Worm (Caenorhabditis elegans) whole organism, L3 larva: ENCODE data around the gene cpr-9.

Experiments used
- R02D3.7 ChIP-seq: fragments of 150-350 bp; optimal IDR thresholded peaks from 2 replicates; lab custom pipeline; 2014; ENCODE audit warnings: missing biosample characterization, missing genetic modification characterization
- ZK546.5 ChIP-seq: sonication (generic microtip); optimal IDR thresholded peaks from 2 replicates; lab custom pipeline; 2017; ENCODE audit warnings: missing biosample characterization, missing genetic modification characterization
- aly-2 ChIP-seq: fragments of 150-350 bp; optimal IDR thresholded peaks from 2 replicates; lab custom pipeline; 2014; ENCODE audit warnings: missing biosample characterization, missing genetic modification characterization
- ama-1 ChIP-seq: fragments of 150-350 bp; optimal IDR thresholded peaks from 2 replicates; lab custom pipeline; 2018
- ceh-28 ChIP-seq: fragments of 150-350 bp; optimal IDR thresholded peaks from 2 replicates; lab custom pipeline; 2014; ENCODE audit warnings: missing biosample characterization, missing genetic modification reagents, missing genetic modification characterization
- ceh-82 ChIP-seq: fragments of 150-350 bp; optimal IDR thresholded peaks from 2 replicates; lab custom pipeline; 2014; ENCODE audit warnings: missing biosample characterization, missing genetic modification characterization
- ceh-9 ChIP-seq: sonication (generic microtip); optimal IDR thresholded peaks from 2 replicates; lab custom pipeline; 2018; ENCODE audit warnings: missing biosample characterization, missing genetic modification characterization
- daf-12 ChIP-seq: fragments of 150-350 bp; optimal IDR thresholded peaks from 2 replicates; lab custom pipeline; 2014; ENCODE audit warnings: missing biosample characterization, missing genetic modification reagents, missing genetic modification characterization
- egl-27 ChIP-seq: sonication (generic microtip); optimal IDR thresholded peaks from 4 replicates; lab custom pipeline; 2017; ENCODE audit warnings: missing biosample characterization, missing genetic modification reagents, missing genetic modification characterization
- egl-5 ChIP-seq: fragments of 150-350 bp; optimal IDR thresholded peaks from 2 replicates; lab custom pipeline; 2017; ENCODE audit warnings: missing biosample characterization, missing genetic modification reagents, missing genetic modification characterization, inconsistent platforms
- elt-1 ChIP-seq: fragments of 150-350 bp; optimal IDR thresholded peaks from 2 replicates; lab custom pipeline; 2014; ENCODE audit warnings: missing biosample characterization, missing genetic modification characterization
- elt-2 ChIP-seq: sonication (generic microtip); optimal IDR thresholded peaks from 2 replicates; lab custom pipeline; 2016; ENCODE audit warnings: missing genetic modification reagents, mild to moderate bottlenecking, missing genetic modification characterization, missing compliant biosample characterization
- eor-1 ChIP-seq, 2 experiments: fragments of 150-350 bp; optimal IDR thresholded peaks; 2 replicates each; lab custom pipeline; 2014 to 2018; ENCODE audit warnings: missing biosample characterization in 2 of 2, missing genetic modification characterization in 2 of 2
- fkh-10 ChIP-seq: sonication (generic microtip); optimal IDR thresholded peaks from 2 replicates; lab custom pipeline; 2017; ENCODE audit warnings: missing biosample characterization, missing genetic modification reagents, missing genetic modification characterization
- fkh-2 ChIP-seq: fragments of 150-350 bp; optimal IDR thresholded peaks from 2 replicates; lab custom pipeline; 2014; ENCODE audit warnings: missing biosample characterization, missing genetic modification reagents, missing genetic modification characterization
- fos-1 ChIP-seq: fragments of 150-350 bp; optimal IDR thresholded peaks from 2 replicates; lab custom pipeline; 2014; ENCODE audit warnings: missing biosample characterization, missing genetic modification characterization
- hmg-11 ChIP-seq: sonication (generic microtip); optimal IDR thresholded peaks from 2 replicates; lab custom pipeline; 2016; ENCODE audit warnings: missing genetic modification characterization, missing compliant biosample characterization
- jun-1 ChIP-seq: fragments of 150-350 bp; optimal IDR thresholded peaks from 2 replicates; lab custom pipeline; 2014; ENCODE audit warnings: missing biosample characterization, missing genetic modification reagents, missing genetic modification characterization
- lin-15B ChIP-seq: fragments of 150-350 bp; optimal IDR thresholded peaks from 2 replicates; lab custom pipeline; 2014; ENCODE audit warnings: missing biosample characterization, missing genetic modification characterization
- lin-39 ChIP-seq: fragments of 150-350 bp; optimal IDR thresholded peaks from 2 replicates; lab custom pipeline; 2018; ENCODE audit warnings: missing biosample characterization, missing genetic modification reagents, missing genetic modification characterization
- lsy-12 ChIP-seq: sonication (generic microtip); optimal IDR thresholded peaks from 2 replicates; lab custom pipeline; 2016; ENCODE audit warnings: mild to moderate bottlenecking, missing genetic modification characterization, missing compliant biosample characterization
- nfya-1 ChIP-seq: sonication (generic microtip); optimal IDR thresholded peaks from 2 replicates; lab custom pipeline; 2017; ENCODE audit warnings: missing genetic modification characterization, mild to moderate bottlenecking, missing compliant biosample characterization, antibody characterized with exemption, moderate library complexity; ENCODE audit not compliant: insufficient read depth
- nhr-11 ChIP-seq: fragments of 150-350 bp; optimal IDR thresholded peaks from 2 replicates; lab custom pipeline; 2014; ENCODE audit warnings: missing biosample characterization, missing genetic modification characterization
- nhr-23 ChIP-seq: fragments of 150-350 bp; optimal IDR thresholded peaks from 2 replicates; lab custom pipeline; 2014; ENCODE audit warnings: missing biosample characterization, missing genetic modification reagents, missing genetic modification characterization
- nhr-237 ChIP-seq: fragments of 150-350 bp; optimal IDR thresholded peaks from 2 replicates; lab custom pipeline; 2014; ENCODE audit warnings: missing biosample characterization, missing genetic modification characterization
- nhr-25 ChIP-seq: sonication (generic microtip); optimal IDR thresholded peaks from 2 replicates; lab custom pipeline; 2017; ENCODE audit warnings: missing biosample characterization, missing genetic modification characterization
- nhr-28 ChIP-seq: fragments of 150-350 bp; optimal IDR thresholded peaks from 2 replicates; lab custom pipeline; 2014; ENCODE audit warnings: missing biosample characterization, missing genetic modification characterization
- nhr-43 ChIP-seq: sonication (generic microtip); optimal IDR thresholded peaks from 2 replicates; lab custom pipeline; 2016; ENCODE audit warnings: mild to moderate bottlenecking, missing genetic modification characterization, missing compliant biosample characterization; ENCODE audit not compliant: poor library complexity, severe bottlenecking
- nhr-67 ChIP-seq: fragments of 150-350 bp; optimal IDR thresholded peaks from 2 replicates; lab custom pipeline; 2014; ENCODE audit warnings: missing biosample characterization, missing genetic modification characterization
- nhr-76 ChIP-seq: fragments of 150-350 bp; sonication (generic microtip); optimal IDR thresholded peaks from 5 replicates; lab custom pipeline; 2014; ENCODE audit warnings: missing biosample characterization, missing genetic modification characterization
- nhr-77 ChIP-seq: fragments of 150-350 bp; optimal IDR thresholded peaks from 2 replicates; lab custom pipeline; 2014; ENCODE audit warnings: missing biosample characterization, missing genetic modification characterization
- pha-4 ChIP-seq: fragments of 150-350 bp; optimal IDR thresholded peaks from 2 replicates; lab custom pipeline; 2014; ENCODE audit warnings: missing biosample characterization, missing genetic modification reagents, missing genetic modification characterization
- pqm-1 ChIP-seq: fragments of 150-350 bp; optimal IDR thresholded peaks from 2 replicates; lab custom pipeline; 2017; ENCODE audit warnings: missing biosample characterization, missing genetic modification characterization, inconsistent platforms
- sea-2 ChIP-seq: fragments of 150-350 bp; sonication (generic microtip); optimal IDR thresholded peaks from 4 replicates; lab custom pipeline; 2014; ENCODE audit warnings: missing biosample characterization, missing genetic modification reagents, missing genetic modification characterization
- skn-1 ChIP-seq: fragments of 150-350 bp; optimal IDR thresholded peaks from 2 replicates; lab custom pipeline; 2014; ENCODE audit warnings: missing biosample characterization, missing genetic modification characterization
- snpc-4 ChIP-seq: fragments of 150-350 bp; optimal IDR thresholded peaks from 2 replicates; lab custom pipeline; 2014; ENCODE audit warnings: missing biosample characterization, missing genetic modification characterization
- tbx-2 ChIP-seq: sonication (generic microtip); optimal IDR thresholded peaks from 2 replicates; lab custom pipeline; 2016; ENCODE audit warnings: mild to moderate bottlenecking, missing genetic modification characterization, missing compliant biosample characterization
- unc-62 ChIP-seq: fragments of 150-350 bp; sonication (generic microtip); optimal IDR thresholded peaks from 4 replicates; lab custom pipeline; 2014; ENCODE audit warnings: missing biosample characterization, missing genetic modification reagents, missing genetic modification characterization
- ztf-11 ChIP-seq: fragments of 150-350 bp; optimal IDR thresholded peaks from 2 replicates; lab custom pipeline; 2014; ENCODE audit warnings: missing biosample characterization, missing genetic modification characterization

Gene cpr-9

DNA sequence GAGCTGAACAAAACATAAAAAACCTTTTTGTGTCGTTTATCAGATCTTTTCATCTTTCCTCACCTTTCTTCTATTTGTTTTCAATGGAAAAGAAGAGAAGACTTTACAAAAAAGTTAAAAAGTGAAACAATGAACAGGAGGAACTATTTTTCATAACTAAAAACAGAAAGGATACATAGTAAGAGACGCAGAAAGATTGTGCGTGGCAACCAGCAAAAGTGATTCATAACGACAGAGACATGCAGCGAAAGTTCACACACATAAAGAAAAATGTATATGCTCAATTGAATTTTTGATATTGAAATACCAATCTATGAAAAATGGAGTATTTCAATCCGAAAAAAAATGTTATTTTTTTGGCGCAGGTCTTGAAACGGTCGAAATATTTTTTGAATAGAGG is 13.0 kb upstream of the cpr-9 start:
- TF ChIP-seq nhr-67 (tag; lab: Kevin White, UChicago), result no peak
- TF ChIP-seq skn-1 (tag; lab: Kevin White, UChicago), result no peak
- TF ChIP-seq snpc-4 (tag; lab: Kevin White, UChicago), result no peak
- no peak for TF ChIP-seq ztf-11 (tag; lab: Kevin White, UChicago)
- TF ChIP-seq ceh-28 (tag; lab: Kevin White, UChicago), result no peak
- no peak for TF ChIP-seq pha-4 (tag; lab: Kevin White, UChicago)
- no peak for TF ChIP-seq nhr-237 (tag; lab: Kevin White, UChicago)
- TF ChIP-seq lin-15B, result no peak
- no peak for TF ChIP-seq elt-2 (tag; lab: Kevin White, UChicago)
- TF ChIP-seq tbx-2 (tag; lab: Kevin White, UChicago), result no peak
- no peak for TF ChIP-seq R02D3.7 (tag; lab: Kevin White, UChicago)
- no peak for TF ChIP-seq egl-27
- TF ChIP-seq egl-5 (tag; lab: Kevin White, UChicago), result no peak
- TF ChIP-seq elt-1 (tag; lab: Kevin White, UChicago), result no peak
- no peak for TF ChIP-seq fos-1 (tag; lab: Kevin White, UChicago)
- TF ChIP-seq nhr-11 (tag; lab: Kevin White, UChicago), result no peak
- TF ChIP-seq, all 47 proteins: peak for 0

DNA sequence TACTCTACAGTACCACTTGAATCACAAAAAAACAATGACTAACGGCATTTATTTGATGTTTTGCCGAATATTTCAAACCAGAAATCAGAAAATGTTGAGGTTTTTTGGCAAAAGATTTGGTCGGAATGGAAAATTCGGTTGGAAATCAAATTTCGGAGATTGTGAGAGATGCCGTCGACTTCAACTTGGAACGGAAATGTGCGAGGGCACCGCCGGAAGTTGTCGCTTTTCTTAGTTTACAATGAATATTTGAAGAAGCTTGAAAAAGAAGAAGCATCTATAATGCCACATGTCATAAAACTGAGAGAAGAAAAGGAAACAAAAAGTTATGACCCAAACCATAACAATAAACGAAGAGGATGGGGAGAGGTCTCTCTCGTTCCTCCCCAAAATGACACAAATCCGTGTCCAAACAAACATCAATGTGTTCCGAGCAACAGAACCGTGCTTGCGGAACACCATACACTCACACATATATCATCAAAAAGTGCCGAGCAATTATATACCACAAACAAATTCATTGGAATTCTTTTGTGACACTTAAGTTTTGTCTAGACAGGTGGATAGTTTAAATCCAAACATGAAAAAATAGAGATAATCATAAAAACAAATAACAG is 12.2 kb upstream of the cpr-9 start:
- TF ChIP-seq pha-4 (tag; lab: Kevin White, UChicago) (peak; percentile 16), nhr-76 (tag; lab: Kevin White, UChicago) (no peak), fkh-10 (GFP tag; lab: Kevin White, UChicago) (peak; percentile 91), ama-1 (peak; percentile 7)

DNA sequence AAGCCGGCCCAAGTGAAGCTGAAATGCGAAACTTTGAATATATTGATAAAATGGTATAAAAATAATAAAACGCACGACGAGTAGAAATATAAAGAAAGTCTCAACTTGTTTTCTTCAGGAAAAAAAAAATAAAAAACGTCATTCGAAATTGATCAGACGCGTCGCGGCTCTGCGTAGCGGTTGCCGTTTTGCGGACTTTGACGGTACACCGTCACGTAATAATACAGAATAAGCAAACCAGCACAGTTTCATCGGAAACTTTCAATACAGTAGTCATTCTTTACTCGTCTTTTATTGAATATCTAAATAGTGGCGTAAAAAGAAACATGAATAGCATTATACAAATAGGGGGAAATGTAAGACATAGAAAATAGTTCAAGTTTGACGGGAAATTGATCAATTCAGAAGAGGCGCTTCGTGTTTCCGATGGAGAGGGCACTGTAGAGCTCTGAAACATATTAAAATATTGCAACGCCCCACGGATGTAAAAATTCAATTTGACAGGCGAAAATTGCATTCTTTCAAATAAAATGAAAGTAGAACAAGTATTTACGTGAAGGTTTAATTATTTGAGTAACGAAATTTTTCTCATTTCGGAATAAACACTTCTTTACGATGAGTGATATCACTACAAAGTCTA is 9.0 kb upstream of the cpr-9 start, which contains the start of the genes cyl-1 and C52E4.7:
cyl-1 (minus strand) TSS at position 18 of the 640 bp plus-strand sequence.
C52E4.7 (plus strand) TSS at position 590 of the 640 bp plus-strand sequence.
- TF ChIP-seq aly-2 (tag; lab: Kevin White, UChicago), result no peak
- TF ChIP-seq pqm-1 (tag; lab: Kevin White, UChicago), result peak; percentile 36
- no peak for TF ChIP-seq unc-62 (GFP tag; lab: Kevin White, UChicago)
- TF ChIP-seq snpc-4 (tag; lab: Kevin White, UChicago), result peak; percentile 73
- TF ChIP-seq nhr-25 (tag; lab: Kevin White, UChicago), result no peak
- TF ChIP-seq fos-1 (tag; lab: Kevin White, UChicago), result no peak
- TF ChIP-seq skn-1 (tag; lab: Kevin White, UChicago), result no peak
- TF ChIP-seq sea-2 (GFP tag; lab: Kevin White, UChicago), result no peak
- TF ChIP-seq fkh-10 (GFP tag; lab: Kevin White, UChicago), result no peak
- TF ChIP-seq elt-1 (tag; lab: Kevin White, UChicago), result no peak
- TF ChIP-seq elt-2 (tag; lab: Kevin White, UChicago), result peak; percentile 37
- no peak for TF ChIP-seq eor-1 (tag; optimal IDR thresholded peaks at IDR 0.05; lab: Kevin White, UChicago)
- TF ChIP-seq nhr-76 (tag; lab: Kevin White, UChicago), result no peak
- TF ChIP-seq nhr-43 (tag; lab: Kevin White, UChicago), result no peak
- no peak for TF ChIP-seq ztf-11 (tag; lab: Kevin White, UChicago)
- no peak for TF ChIP-seq egl-5 (tag; lab: Kevin White, UChicago)
- peak; percentile 67 for TF ChIP-seq lin-15B
- no peak for TF ChIP-seq ZK546.5 (tag; lab: Kevin White, UChicago)
- TF ChIP-seq fkh-2, result no peak
- peak; percentile 77 for TF ChIP-seq nfya-1
- no peak for TF ChIP-seq ceh-82 (tag; lab: Kevin White, UChicago)
- TF ChIP-seq pha-4 (tag; lab: Kevin White, UChicago), result peak; percentile 77
- TF ChIP-seq nhr-23, result peak; percentile 47
- peak; percentile 46 for TF ChIP-seq hmg-11 (tag; lab: Kevin White, UChicago)
- no peak for TF ChIP-seq nhr-11 (tag; lab: Kevin White, UChicago)
- no peak for TF ChIP-seq nhr-77

DNA sequence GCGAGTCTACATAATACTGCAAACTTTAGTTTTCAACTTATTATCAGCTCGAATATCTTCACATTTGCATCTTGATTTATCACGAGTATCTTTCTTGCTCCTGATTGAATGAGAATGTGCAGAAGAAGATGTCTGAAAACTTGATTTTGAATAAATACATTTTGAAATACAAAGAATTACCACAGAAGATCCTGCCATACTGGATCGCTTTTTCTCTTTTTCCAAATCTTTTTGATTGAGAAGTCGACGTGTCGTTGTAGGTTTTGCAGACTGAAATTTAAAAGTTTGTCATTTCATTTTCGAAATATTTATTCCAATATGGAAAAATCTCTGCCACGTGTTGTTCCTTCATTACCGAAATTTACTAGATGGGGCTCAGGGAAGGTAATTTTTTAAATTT is 7.0 kb upstream of the cpr-9 start, which contains the start of gene C52E4.12:
C52E4.12 (plus strand) TSS at position 301 of the 400 bp plus-strand sequence.
- TF ChIP-seq ceh-9 (tag; lab: Kevin White, UChicago) (no peak), nhr-77 (no peak), nhr-25 (tag; lab: Kevin White, UChicago) (no peak), egl-27 (no peak), nhr-28 (tag; lab: Kevin White, UChicago) (no peak), nhr-23 (no peak), fos-1 (tag; lab: Kevin White, UChicago) (no peak), hmg-11 (tag; lab: Kevin White, UChicago) (no peak), lin-39 (no peak), daf-12 (tag; lab: Kevin White, UChicago) (no peak), jun-1 (no peak), ceh-28 (tag; lab: Kevin White, UChicago) (no peak), ceh-82 (tag; lab: Kevin White, UChicago) (no peak), lsy-12 (tag; lab: Kevin White, UChicago) (no peak), nhr-43 (tag; lab: Kevin White, UChicago) (no peak)
